Worm (Caenorhabditis elegans): ENCODE measurements around the gene znf-593.

The znf-593 gene

DNA sequence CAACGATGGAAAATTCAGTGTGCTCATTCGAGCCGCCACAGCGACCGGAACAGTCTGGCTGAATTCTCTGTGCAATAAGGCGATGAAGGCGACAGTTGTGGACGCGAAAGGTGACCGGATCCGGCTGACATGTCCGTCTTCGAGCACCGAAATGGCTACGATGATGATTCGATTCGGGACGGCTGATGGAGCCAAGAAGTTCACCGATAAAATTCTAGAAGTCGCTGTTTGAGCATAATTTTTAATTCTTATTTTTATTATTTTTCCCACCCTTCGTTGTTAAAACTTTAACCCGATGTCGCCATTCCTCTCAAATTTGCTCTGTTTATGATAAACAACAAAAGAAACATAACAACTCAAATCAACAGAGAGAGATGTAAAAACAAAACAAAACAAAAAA is 994 bp downstream of the znf-593 start:
- TF ChIP-seq nhr-28 (tag; optimal IDR thresholded peaks at IDR 0.05), result no peak
- TF ChIP-seq lsy-2 (tag; optimal IDR thresholded peaks at IDR 0.05), result no peak
- no peak for TF ChIP-seq lin-13 (tag; optimal IDR thresholded peaks at IDR 0.05)
- no peak for TF ChIP-seq lin-32 (GFP tag; optimal IDR thresholded peaks at IDR 0.05)
- no peak for TF ChIP-seq nhr-12 (tag; optimal IDR thresholded peaks at IDR 0.05)
- TF ChIP-seq nhr-237 (tag; optimal IDR thresholded peaks at IDR 0.05), result no peak
- TF ChIP-seq M03D4.4 (tag; optimal IDR thresholded peaks at IDR 0.05), result no peak
- TF ChIP-seq hlh-1 (tag; optimal IDR thresholded peaks at IDR 0.05), result no peak
- TF ChIP-seq sptf-1 (tag; optimal IDR thresholded peaks at IDR 0.05), result no peak
- TF ChIP-seq mep-1 (tag; optimal IDR thresholded peaks at IDR 0.05), result no peak
- no peak for TF ChIP-seq nhr-2 (tag; optimal IDR thresholded peaks at IDR 0.05)
- TF ChIP-seq snpc-4 (tag; optimal IDR thresholded peaks at IDR 0.05), result no peak
- TF ChIP-seq elt-1 (tag; optimal IDR thresholded peaks at IDR 0.05; ENCODE audit: borderline replicate concordance, insufficient read depth), result no peak
- TF ChIP-seq ztf-11 (tag; optimal IDR thresholded peaks at IDR 0.05), result no peak
- no peak for TF ChIP-seq elt-3 (tag; optimal IDR thresholded peaks at IDR 0.05)
- TF ChIP-seq flh-1 (GFP tag; optimal IDR thresholded peaks at IDR 0.05), result no peak
- no peak for TF ChIP-seq ceh-39 (tag; optimal IDR thresholded peaks at IDR 0.05)
- no peak for TF ChIP-seq ces-1 (GFP tag; optimal IDR thresholded peaks at IDR 0.05)
- TF ChIP-seq zip-8 (tag; optimal IDR thresholded peaks at IDR 0.05), result no peak
- TF ChIP-seq tbx-8 (GFP tag; optimal IDR thresholded peaks at IDR 0.05), result no peak

DNA sequence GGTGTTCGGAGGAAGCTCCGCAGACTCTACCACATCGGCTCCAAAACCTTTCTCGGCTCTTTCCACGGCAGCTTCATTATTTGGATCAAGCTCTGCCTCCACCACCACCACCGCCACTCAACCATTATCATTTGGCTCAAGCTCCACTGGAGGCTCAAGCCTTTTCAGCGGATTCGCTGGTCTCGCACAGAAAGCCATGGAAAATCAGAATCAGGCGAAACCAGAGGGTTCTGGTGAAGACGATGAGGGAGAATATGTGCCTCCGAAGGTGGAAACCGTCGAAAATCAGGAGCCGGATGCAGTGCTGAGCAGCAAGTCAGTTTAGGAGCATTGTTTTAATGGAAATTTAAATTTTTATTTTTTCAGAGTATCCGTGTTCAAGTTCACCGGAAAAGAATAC is 1.4 kb downstream of the znf-593 start:
- TF ChIP-seq unc-120 (tag; optimal IDR thresholded peaks at IDR 0.05; ENCODE audit: poor library complexity, severe bottlenecking) (no peak), lin-13 (tag; optimal IDR thresholded peaks at IDR 0.05) (no peak), ces-1 (GFP tag; optimal IDR thresholded peaks at IDR 0.05) (no peak), mls-2 (tag; optimal IDR thresholded peaks at IDR 0.05) (no peak), mab-5 (tag; optimal IDR thresholded peaks at IDR 0.05) (no peak), nhr-76 (tag; optimal IDR thresholded peaks at IDR 0.05) (no peak), zip-8 (tag; optimal IDR thresholded peaks at IDR 0.05) (no peak), unc-39 (tag; optimal IDR thresholded peaks at IDR 0.05) (no peak), cnd-1 (tag; optimal IDR thresholded peaks at IDR 0.05) (no peak), pha-4 (tag; optimal IDR thresholded peaks at IDR 0.05) (no peak), nhr-237 (tag; optimal IDR thresholded peaks at IDR 0.05) (no peak), ceh-43 (GFP tag; optimal IDR thresholded peaks at IDR 0.05) (no peak), nhr-2 (tag; optimal IDR thresholded peaks at IDR 0.05) (no peak), ceh-83 (GFP tag; optimal IDR thresholded peaks at IDR 0.05) (no peak), lsy-2 (tag; optimal IDR thresholded peaks at IDR 0.05) (no peak), flh-1 (GFP tag; optimal IDR thresholded peaks at IDR 0.05) (no peak), ztf-11 (tag; optimal IDR thresholded peaks at IDR 0.05) (no peak), M03D4.4 (tag; optimal IDR thresholded peaks at IDR 0.05) (no peak), sptf-1 (tag; optimal IDR thresholded peaks at IDR 0.05) (no peak)

DNA sequence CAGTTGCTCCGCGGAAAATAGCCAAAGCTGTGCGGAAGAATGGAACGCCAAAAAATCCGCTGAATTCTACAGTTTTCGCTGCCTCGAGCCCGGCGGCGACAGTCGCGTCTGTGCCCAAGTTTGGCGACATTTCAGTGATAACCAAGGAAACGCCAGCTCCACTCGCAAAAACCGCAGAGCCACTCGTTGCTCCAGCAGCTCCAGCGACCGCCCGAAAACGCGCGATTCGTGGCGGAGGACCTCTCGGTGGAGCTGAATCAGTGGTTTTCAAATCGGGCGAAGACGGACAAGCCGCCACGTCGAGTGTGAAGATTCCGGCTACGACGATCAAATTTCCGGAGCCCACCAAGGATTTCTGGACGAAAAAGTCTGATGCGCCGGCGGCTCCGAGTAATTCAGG is 2.3 kb downstream of the znf-593 start:
- TF ChIP-seq nhr-237 (tag; optimal IDR thresholded peaks at IDR 0.05), result no peak
- TF ChIP-seq ceh-39 (tag; optimal IDR thresholded peaks at IDR 0.05), result no peak
- no peak for TF ChIP-seq tbx-8 (GFP tag; optimal IDR thresholded peaks at IDR 0.05)
- no peak for TF ChIP-seq blmp-1 (tag; optimal IDR thresholded peaks at IDR 0.05)
- no peak for TF ChIP-seq elt-3 (tag; optimal IDR thresholded peaks at IDR 0.05)
- TF ChIP-seq unc-120 (tag; optimal IDR thresholded peaks at IDR 0.05; ENCODE audit: poor library complexity, severe bottlenecking), result no peak
- no peak for TF ChIP-seq ceh-83 (GFP tag; optimal IDR thresholded peaks at IDR 0.05)
- no peak for TF ChIP-seq mls-2 (tag; optimal IDR thresholded peaks at IDR 0.05)
- TF ChIP-seq snpc-4 (tag; optimal IDR thresholded peaks at IDR 0.05), result no peak
- no peak for TF ChIP-seq ces-1 (GFP tag; optimal IDR thresholded peaks at IDR 0.05)
- TF ChIP-seq lin-32 (GFP tag; optimal IDR thresholded peaks at IDR 0.05), result no peak
- TF ChIP-seq cnd-1 (tag; optimal IDR thresholded peaks at IDR 0.05), result no peak
- TF ChIP-seq unc-39 (tag; optimal IDR thresholded peaks at IDR 0.05), result no peak
- TF ChIP-seq ham-2 (GFP tag; optimal IDR thresholded peaks at IDR 0.05), result no peak

DNA sequence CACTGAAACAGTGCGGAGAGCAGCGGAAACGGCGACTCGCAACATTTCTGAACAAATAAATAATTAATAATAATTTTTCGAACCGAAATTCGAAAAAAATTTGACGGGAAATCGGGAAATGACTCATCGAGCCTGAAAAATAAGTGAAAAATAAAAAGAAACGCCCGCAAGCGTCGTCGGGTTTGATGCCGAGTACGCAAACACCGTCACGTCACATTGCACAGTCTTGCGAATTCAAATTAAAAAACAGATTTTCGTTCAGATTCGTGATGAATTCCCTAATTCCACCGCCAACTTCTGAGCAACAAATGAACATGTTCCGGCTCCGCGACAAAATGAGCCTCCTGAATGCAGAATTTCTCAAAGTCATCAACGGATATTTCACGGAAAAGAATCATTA is 2.9 kb downstream of the znf-593 start, which contains the start of the genes ndab-1 and npp-16:
TSS of gene ndab-1 (minus strand) at position 47 of the 400 bp plus-strand sequence.
TSS of gene npp-16 (plus strand) at position 263 of the 400 bp plus-strand sequence.
- TF ChIP-seq M03D4.4 (tag; optimal IDR thresholded peaks at IDR 0.05), result peak; percentile 39
- no peak for TF ChIP-seq drap-1 (GFP tag; optimal IDR thresholded peaks at IDR 0.05)
- no peak for TF ChIP-seq unc-62 (GFP tag; optimal IDR thresholded peaks at IDR 0.05)
- peak; percentile 42 for TF ChIP-seq ces-1 (GFP tag; optimal IDR thresholded peaks at IDR 0.05)

Measured in whole organism, mixed stage, embryonic.